Fruit fly (Drosophila melanogaster): ENCODE results near the gene CG7215.

DNA sequence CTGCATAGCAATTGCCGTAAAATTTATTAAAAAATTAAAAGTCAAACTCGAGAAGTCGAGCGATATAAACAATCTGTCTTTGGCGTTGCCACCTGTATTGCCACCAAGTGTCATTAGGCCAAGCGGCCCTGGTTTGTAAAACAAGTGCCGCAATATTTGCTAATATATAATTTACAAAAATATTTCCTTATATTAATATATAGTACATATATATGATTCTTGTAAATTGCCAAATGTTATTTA, at the start of gene CG7215, which contains the start of gene Prx5:
- TF ChIP-seq CG8478 (optimal IDR thresholded peaks at IDR 0.05) = no peak
- TF ChIP-seq CTCF (optimal IDR thresholded peaks at IDR 0.05) = no peak
